Worm (Caenorhabditis elegans) whole organism, L2 larva: ENCODE measurements around the gene vps-16.

Source experiments
- C34F6.9 ChIP-seq: fragments of 150-350 bp; optimal IDR thresholded peaks from 2 replicates; lab custom pipeline; 2014; ENCODE audit warnings: missing biosample characterization, missing genetic modification characterization
- F13H6.1 ChIP-seq: sonication (generic microtip); optimal IDR thresholded peaks from 2 replicates; lab custom pipeline; 2016; ENCODE audit warnings: missing genetic modification characterization, missing compliant biosample characterization
- R02D3.7 ChIP-seq: fragments of 150-350 bp; optimal IDR thresholded peaks from 2 replicates; lab custom pipeline; 2014; ENCODE audit warnings: missing biosample characterization, missing genetic modification characterization
- Y55F3AM.14 ChIP-seq: fragments of 200-800 bp; sonication (Bioruptor generic); optimal IDR thresholded peaks from 2 replicates; lab custom pipeline; 2018; ENCODE audit warnings: mild to moderate bottlenecking, missing genetic modification characterization, missing compliant biosample characterization
- ZK546.5 ChIP-seq: sonication (generic microtip); optimal IDR thresholded peaks from 2 replicates; lab custom pipeline; 2017; ENCODE audit warnings: missing biosample characterization, missing genetic modification characterization
- alr-1 ChIP-seq: fragments of 150-350 bp; optimal IDR thresholded peaks from 2 replicates; lab custom pipeline; 2014; ENCODE audit warnings: missing biosample characterization, missing genetic modification characterization
- aly-2 ChIP-seq: fragments of 150-350 bp; optimal IDR thresholded peaks from 2 replicates; lab custom pipeline; 2014; ENCODE audit warnings: missing biosample characterization, missing genetic modification characterization
- ama-1 ChIP-seq: fragments of 150-350 bp; optimal IDR thresholded peaks from 2 replicates; lab custom pipeline; 2018; ENCODE audit warnings: inconsistent platforms
- blmp-1 ChIP-seq: sonication (generic microtip); optimal IDR thresholded peaks from 2 replicates; lab custom pipeline; 2017; ENCODE audit warnings: missing genetic modification characterization, mild to moderate bottlenecking, missing compliant biosample characterization, antibody characterized with exemption, moderate library complexity; ENCODE audit not compliant: insufficient read depth
- ceh-16 ChIP-seq: fragments of 150-350 bp; optimal IDR thresholded peaks from 2 replicates; lab custom pipeline; 2014; ENCODE audit warnings: missing biosample characterization, missing genetic modification characterization
- ceh-82 ChIP-seq: fragments of 150-350 bp; optimal IDR thresholded peaks from 2 replicates; lab custom pipeline; 2014; ENCODE audit warnings: missing biosample characterization, missing genetic modification characterization
- crh-2 ChIP-seq: sonication (generic microtip); optimal IDR thresholded peaks from 2 replicates; lab custom pipeline; 2017; ENCODE audit warnings: missing biosample characterization, missing genetic modification characterization
- elt-3 ChIP-seq: sonication (generic microtip); optimal IDR thresholded peaks from 2 replicates; lab custom pipeline; 2017; ENCODE audit warnings: missing biosample characterization, missing genetic modification characterization
- fos-1 ChIP-seq: fragments of 150-350 bp; optimal IDR thresholded peaks from 2 replicates; lab custom pipeline; 2014; ENCODE audit warnings: missing biosample characterization, missing genetic modification characterization
- lin-11 ChIP-seq: fragments of 150-350 bp; sonication (generic microtip); optimal IDR thresholded peaks from 2 replicates; lab custom pipeline; 2014; ENCODE audit warnings: missing biosample characterization, missing genetic modification characterization, inconsistent platforms, mixed read lengths
- lin-13 ChIP-seq: fragments of 150-350 bp; optimal IDR thresholded peaks from 2 replicates; lab custom pipeline; 2014; ENCODE audit warnings: missing biosample characterization, missing genetic modification reagents, missing genetic modification characterization
- lin-39 ChIP-seq: fragments of 150-350 bp; optimal IDR thresholded peaks from 2 replicates; lab custom pipeline; 2014; ENCODE audit warnings: missing biosample characterization, missing genetic modification reagents, missing genetic modification characterization
- lsy-2 ChIP-seq, 2 experiments: fragments of 150-350 bp in 1 of 2; sonication (generic microtip) in 1 of 2; optimal IDR thresholded peaks; 2 replicates each; lab custom pipeline; 2014 to 2017; ENCODE audit warnings: missing biosample characterization in 2 of 2, missing genetic modification characterization in 2 of 2
- mab-5 ChIP-seq: fragments of 150-350 bp; optimal IDR thresholded peaks from 2 replicates; lab custom pipeline; 2014; ENCODE audit warnings: missing biosample characterization, missing genetic modification characterization
- mdl-1 ChIP-seq, 2 experiments: fragments of 150-350 bp in 1 of 2; sonication (generic microtip) in 1 of 2; optimal IDR thresholded peaks; 2 replicates each; lab custom pipeline; 2017; ENCODE audit warnings: missing biosample characterization in 2 of 2, missing genetic modification characterization in 2 of 2
- nhr-11 ChIP-seq: fragments of 150-350 bp; optimal IDR thresholded peaks from 2 replicates; lab custom pipeline; 2014; ENCODE audit warnings: missing biosample characterization, missing genetic modification characterization
- nhr-12 ChIP-seq: fragments of 150-350 bp; optimal IDR thresholded peaks from 2 replicates; lab custom pipeline; 2014; ENCODE audit warnings: missing biosample characterization, missing genetic modification characterization
- nhr-129 ChIP-seq: fragments of 150-350 bp; optimal IDR thresholded peaks from 2 replicates; lab custom pipeline; 2014; ENCODE audit warnings: missing biosample characterization, missing genetic modification characterization
- nhr-23 ChIP-seq: fragments of 150-350 bp; optimal IDR thresholded peaks from 2 replicates; lab custom pipeline; 2014; ENCODE audit warnings: missing biosample characterization, missing genetic modification reagents, missing genetic modification characterization
- nhr-237 ChIP-seq: fragments of 150-350 bp; optimal IDR thresholded peaks from 2 replicates; lab custom pipeline; 2014; ENCODE audit warnings: missing biosample characterization, missing genetic modification characterization
- nhr-6 ChIP-seq: fragments of 150-350 bp; optimal IDR thresholded peaks from 2 replicates; lab custom pipeline; 2014; ENCODE audit warnings: missing biosample characterization, missing genetic modification characterization
- nhr-77 ChIP-seq: fragments of 150-350 bp; optimal IDR thresholded peaks from 2 replicates; lab custom pipeline; 2014; ENCODE audit warnings: missing biosample characterization, missing genetic modification characterization
- peb-1 ChIP-seq: fragments of 150-350 bp; optimal IDR thresholded peaks from 2 replicates; lab custom pipeline; 2014; ENCODE audit warnings: missing biosample characterization, missing genetic modification characterization
- sem-4 ChIP-seq: fragments of 150-350 bp; optimal IDR thresholded peaks from 2 replicates; lab custom pipeline; 2014; ENCODE audit warnings: missing biosample characterization, missing genetic modification reagents, missing genetic modification characterization
- skn-1 ChIP-seq: sonication (generic microtip); optimal IDR thresholded peaks from 2 replicates; lab custom pipeline; 2017; ENCODE audit warnings: missing biosample characterization, missing genetic modification characterization
- sma-3 ChIP-seq: sonication (generic microtip); optimal IDR thresholded peaks from 2 replicates; lab custom pipeline; 2016; ENCODE audit warnings: missing genetic modification reagents, missing genetic modification characterization, missing compliant biosample characterization
- sma-9 ChIP-seq, 2 experiments: fragments of 150-350 bp in 1 of 2; sonication (generic microtip) in 1 of 2; optimal IDR thresholded peaks; 2 replicates each; lab custom pipeline; 2014 to 2016; ENCODE audit warnings: missing genetic modification characterization in 2 of 2, mild to moderate bottlenecking in 1 of 2, missing biosample characterization in 1 of 2, missing compliant biosample characterization in 1 of 2, missing genetic modification reagents in 1 of 2, moderate library complexity in 1 of 2
- snpc-4 ChIP-seq: fragments of 150-350 bp; optimal IDR thresholded peaks from 2 replicates; lab custom pipeline; 2014; ENCODE audit warnings: missing biosample characterization, missing genetic modification characterization
- unc-39 ChIP-seq: fragments of 150-350 bp; optimal IDR thresholded peaks from 2 replicates; lab custom pipeline; 2014; ENCODE audit warnings: missing biosample characterization, missing genetic modification characterization
- unc-55 ChIP-seq: fragments of 150-350 bp; sonication (generic microtip); optimal IDR thresholded peaks from 3 replicates; lab custom pipeline; 2014; ENCODE audit warnings: missing biosample characterization, missing genetic modification reagents, missing genetic modification characterization
- zag-1 ChIP-seq: fragments of 150-350 bp; optimal IDR thresholded peaks from 2 replicates; lab custom pipeline; 2014; ENCODE audit warnings: missing biosample characterization, missing genetic modification characterization
- ztf-1 ChIP-seq: fragments of 200-800 bp; sonication (Bioruptor generic); conservative IDR thresholded peaks from 2 replicates; pipeline ENCODE4 v1.3.6; 2022; ENCODE audit warnings: missing genetic modification characterization, missing compliant biosample characterization
- ztf-4 ChIP-seq: fragments of 150-350 bp; optimal IDR thresholded peaks from 2 replicates; lab custom pipeline; 2014; ENCODE audit warnings: missing biosample characterization, missing genetic modification characterization

vps-16 gene

DNA sequence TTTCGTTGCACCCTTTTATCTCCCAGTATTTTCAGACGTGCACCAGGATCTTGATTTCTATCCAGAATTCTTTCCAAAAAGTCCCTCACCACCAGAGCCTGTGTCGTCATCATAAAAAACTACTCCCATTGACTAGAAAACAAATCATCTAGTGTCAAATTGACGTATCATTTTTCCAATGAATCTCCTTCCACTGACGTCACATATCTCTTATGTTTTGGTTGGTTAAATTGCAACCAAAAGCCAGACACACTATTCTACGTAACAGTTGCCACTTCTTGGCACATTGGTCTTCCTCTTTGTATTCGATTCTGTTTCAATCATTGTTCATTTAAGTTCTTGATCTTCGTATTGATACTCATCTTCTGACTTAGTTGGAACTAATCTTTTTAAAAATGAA is 34.9 kb upstream of the vps-16 start:
- TF ChIP-seq snpc-4 (tag; lab: Kevin White, UChicago): no peak
- no peak for TF ChIP-seq lin-11
- TF ChIP-seq lin-39 (tag; lab: Kevin White, UChicago): no peak
- no peak for TF ChIP-seq alr-1 (tag; lab: Kevin White, UChicago)
- no peak for TF ChIP-seq blmp-1 (tag; lab: Kevin White, UChicago)
- TF ChIP-seq fos-1: no peak
- no peak for TF ChIP-seq nhr-12 (tag; lab: Kevin White, UChicago)
- no peak for TF ChIP-seq Y55F3AM.14
- TF ChIP-seq R02D3.7 (tag; lab: Kevin White, UChicago): no peak
- TF ChIP-seq nhr-129: peak; percentile 47
- TF ChIP-seq sem-4 (tag; lab: Kevin White, UChicago): no peak
- peak in 1 of 2 experiments; percentile 45 for TF ChIP-seq lsy-2 (tag; optimal IDR thresholded peaks at IDR 0.05; lab: Kevin White, UChicago)
- TF ChIP-seq aly-2 (tag; lab: Kevin White, UChicago): no peak
- no peak for TF ChIP-seq C34F6.9
- TF ChIP-seq ztf-1 (GFP tag; lab: Robert Waterston, UW): no peak
- TF ChIP-seq nhr-11: no peak
- TF ChIP-seq mab-5 (tag; lab: Kevin White, UChicago): no peak
- TF ChIP-seq peb-1 (tag; lab: Kevin White, UChicago): no peak
- no peak for TF ChIP-seq unc-55 (GFP tag; lab: Kevin White, UChicago)
- no peak for TF ChIP-seq nhr-237
- peak; percentile 15 for TF ChIP-seq F13H6.1 (tag; lab: Kevin White, UChicago)
- no peak for TF ChIP-seq zag-1
- TF ChIP-seq ama-1 (lab: Kevin White, UChicago): no peak
- no peak for TF ChIP-seq elt-3 (tag; lab: Kevin White, UChicago)
- TF ChIP-seq ceh-82 (tag; lab: Kevin White, UChicago): no peak
- no peak for TF ChIP-seq skn-1 (tag; lab: Kevin White, UChicago)
- no peak for TF ChIP-seq mdl-1 (tag; optimal IDR thresholded peaks at IDR 0.05; lab: Kevin White, UChicago)
- TF ChIP-seq ceh-16 (tag; lab: Kevin White, UChicago): no peak
- TF ChIP-seq sma-9 (GFP tag; optimal IDR thresholded peaks at IDR 0.05; lab: Kevin White, UChicago): peak; percentile 53
- no peak for TF ChIP-seq sma-9 (tag; optimal IDR thresholded peaks at IDR 0.05; lab: Kevin White, UChicago)
- TF ChIP-seq nhr-23 (tag; lab: Kevin White, UChicago): no peak

DNA sequence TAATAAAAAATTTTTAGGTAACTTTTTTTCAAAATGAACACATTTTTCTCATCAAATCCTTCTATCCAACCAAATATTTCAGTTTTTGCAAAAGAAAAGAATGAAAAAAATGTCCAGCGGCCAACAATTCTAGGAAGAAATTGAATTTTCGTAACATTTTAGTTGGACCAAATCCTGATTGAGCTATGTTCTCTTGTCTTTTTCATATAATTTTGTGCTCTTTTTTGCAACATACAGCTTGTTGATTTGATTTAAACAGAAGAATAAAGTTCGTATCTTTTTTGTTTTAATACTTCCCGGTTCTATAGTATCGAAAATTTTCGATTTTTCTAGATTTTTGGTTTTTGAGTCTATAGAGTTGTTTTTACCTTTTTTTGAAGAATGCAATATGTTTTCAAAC is 33.6 kb upstream of the vps-16 start:
- no peak for TF ChIP-seq unc-39 (tag; lab: Kevin White, UChicago)
- no peak for TF ChIP-seq aly-2 (tag; lab: Kevin White, UChicago)
- no peak for TF ChIP-seq mab-5 (tag; lab: Kevin White, UChicago)
- TF ChIP-seq ztf-1 (GFP tag; lab: Robert Waterston, UW): no peak
- no peak for TF ChIP-seq Y55F3AM.14
- TF ChIP-seq nhr-77: no peak
- no peak for TF ChIP-seq sem-4 (tag; lab: Kevin White, UChicago)
- no peak for TF ChIP-seq lin-39 (tag; lab: Kevin White, UChicago)
- no peak for TF ChIP-seq ama-1 (lab: Kevin White, UChicago)

DNA sequence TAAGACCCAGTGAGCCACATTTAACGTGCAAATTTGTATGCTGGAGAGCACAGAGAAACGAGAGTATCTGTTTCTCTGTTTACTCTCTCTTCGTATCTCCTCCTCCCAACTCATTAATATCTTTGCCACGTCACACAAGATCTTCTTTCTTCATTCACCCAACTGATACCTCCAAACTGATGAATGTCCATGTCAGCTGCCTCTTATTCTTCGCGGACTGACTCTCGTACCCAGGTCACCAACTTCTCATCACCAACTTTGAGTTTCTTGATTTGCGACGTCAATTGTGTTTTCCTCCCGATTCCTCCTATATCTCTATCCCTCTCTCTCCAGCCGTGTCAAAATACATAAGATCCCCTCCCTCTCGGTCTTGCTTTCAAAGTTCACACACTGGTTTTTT is 30.7 kb upstream of the vps-16 start:
- TF ChIP-seq lsy-2 (tag; optimal IDR thresholded peaks at IDR 0.05; lab: Kevin White, UChicago): peak in 1 of 2 experiments; percentile 28
- no peak for TF ChIP-seq ceh-16 (tag; lab: Kevin White, UChicago)
- TF ChIP-seq lin-13 (GFP tag; lab: Kevin White, UChicago): peak; percentile 43
- peak; percentile 15 for TF ChIP-seq nhr-6 (tag; lab: Kevin White, UChicago)
- no peak for TF ChIP-seq ZK546.5 (tag; lab: Kevin White, UChicago)
- peak; percentile 97 for TF ChIP-seq crh-2 (tag; lab: Kevin White, UChicago)
- no peak for TF ChIP-seq nhr-23 (tag; lab: Kevin White, UChicago)
- peak; percentile 78 for TF ChIP-seq F13H6.1 (tag; lab: Kevin White, UChicago)
- TF ChIP-seq C34F6.9: peak; percentile 3
- no peak for TF ChIP-seq ztf-1 (GFP tag; lab: Robert Waterston, UW)
- peak; percentile 72 for TF ChIP-seq nhr-129
- peak; percentile 37 for TF ChIP-seq ztf-4 (tag; lab: Kevin White, UChicago)
- TF ChIP-seq sma-3 (GFP tag; lab: Kevin White, UChicago): no peak
- no peak for TF ChIP-seq lin-11
- peak; percentile 68 for TF ChIP-seq sma-9 (GFP tag; optimal IDR thresholded peaks at IDR 0.05; lab: Kevin White, UChicago)
- TF ChIP-seq sma-9 (tag; optimal IDR thresholded peaks at IDR 0.05; lab: Kevin White, UChicago): no peak
